Fruit fly (Drosophila melanogaster): ENCODE data around the gene jb.

- no peak for TF ChIP-seq acj6 (GFP tag; optimal IDR thresholded peaks at IDR 0.05)
- TF ChIP-seq Eip75B (GFP tag; optimal IDR thresholded peaks at IDR 0.05): no peak
- no peak for TF ChIP-seq Sox102F (GFP tag; optimal IDR thresholded peaks at IDR 0.05)
- no peak for TF ChIP-seq dac (GFP tag; optimal IDR thresholded peaks at IDR 0.05)
- no peak for TF ChIP-seq CG3032 (tag; optimal IDR thresholded peaks at IDR 0.05)
- TF ChIP-seq Ets96B (tag; optimal IDR thresholded peaks at IDR 0.05): no peak
- TF ChIP-seq CG3919 (GFP tag; optimal IDR thresholded peaks at IDR 0.05): no peak
- no peak for TF ChIP-seq esn (GFP tag; optimal IDR thresholded peaks at IDR 0.05)
These were observed at the start of gene jb for dm6 chrX:20390706-20391105.

All from whole organism, prepupa.